Worm (Caenorhabditis elegans) whole organism, early embryonic: ENCODE data around the gene gly-1.
"Not testable (repeated sequence)": the region's sequence is repeated elsewhere in the genome, so short reads cannot be mapped to it uniquely, and the experiment has no call there.

Experiments
- B0310.2 ChIP-seq: sonication (generic microtip); optimal IDR thresholded peaks from 2 replicates; lab custom pipeline; 2016; ENCODE audit warnings: mild to moderate bottlenecking, missing genetic modification characterization, missing compliant biosample characterization
- F13C5.2 ChIP-seq: sonication (generic microtip); optimal IDR thresholded peaks from 2 replicates; lab custom pipeline; 2017; ENCODE audit warnings: mild to moderate bottlenecking, missing genetic modification characterization, inconsistent platforms, missing compliant biosample characterization
- aly-1 ChIP-seq: sonication (generic microtip); optimal IDR thresholded peaks from 2 replicates; lab custom pipeline; 2016; ENCODE audit warnings: missing genetic modification characterization, missing compliant biosample characterization
- ama-1 ChIP-seq: fragments of 150-350 bp; optimal IDR thresholded peaks from 2 replicates; lab custom pipeline; 2014
- ceh-13 ChIP-seq: fragments of 200-800 bp; sonication (Bioruptor generic); optimal IDR thresholded peaks from 2 replicates; lab custom pipeline; 2018; ENCODE audit warnings: mild to moderate bottlenecking, missing genetic modification characterization, missing compliant biosample characterization
- ceh-36 ChIP-seq: sonication (generic microtip); optimal IDR thresholded peaks from 2 replicates; lab custom pipeline; 2016; ENCODE audit warnings: missing genetic modification characterization, inconsistent platforms, missing compliant biosample characterization
- ets-7 ChIP-seq: sonication (generic microtip); optimal IDR thresholded peaks from 2 replicates; lab custom pipeline; 2016; ENCODE audit warnings: missing genotype, missing genetic modification characterization, missing compliant biosample characterization
- flt-1 ChIP-seq: fragments of 200-800 bp; sonication (Bioruptor generic); IDR thresholded peaks from 2 replicates; pipeline ENCODE4 v1.3.6; 2022; ENCODE audit warnings: missing genetic modification characterization, missing compliant biosample characterization
- hmbx-1 ChIP-seq: sonication (generic microtip); optimal IDR thresholded peaks from 2 replicates; lab custom pipeline; 2016; ENCODE audit warnings: mild to moderate bottlenecking, missing genetic modification characterization, missing compliant biosample characterization
- hmg-4 ChIP-seq: fragments of 200-800 bp; sonication (Bioruptor generic); optimal IDR thresholded peaks from 2 replicates; lab custom pipeline; 2018; ENCODE audit warnings: mild to moderate bottlenecking, missing genetic modification characterization, missing compliant biosample characterization
- hnd-1 ChIP-seq: sonication (generic microtip); optimal IDR thresholded peaks from 2 replicates; lab custom pipeline; 2016; ENCODE audit warnings: missing genetic modification characterization, missing compliant biosample characterization
- pes-1 ChIP-seq: fragments of 200-800 bp; sonication (Bioruptor generic); IDR thresholded peaks from 2 replicates; pipeline ENCODE4 v1.3.6; 2022; ENCODE audit warnings: missing genetic modification reagents, missing genetic modification characterization, missing compliant biosample characterization
- scrt-1 ChIP-seq: fragments of 200-800 bp; sonication (Bioruptor generic); IDR thresholded peaks from 2 replicates; pipeline ENCODE4 v1.3.6; 2022; ENCODE audit warnings: missing genetic modification characterization, missing compliant biosample characterization
- sea-1 ChIP-seq: fragments of 200-800 bp; sonication (Bioruptor generic); conservative IDR thresholded peaks from 2 replicates; pipeline ENCODE4 v1.3.6; 2022; ENCODE audit warnings: missing genetic modification characterization, missing compliant biosample characterization
- tbx-11 ChIP-seq: fragments of 200-800 bp; sonication (Bioruptor generic); IDR thresholded peaks from 2 replicates; pipeline ENCODE4 v1.3.6; 2022; ENCODE audit warnings: missing genetic modification characterization, missing compliant biosample characterization
- tbx-37 ChIP-seq: fragments of 200-800 bp; sonication (Bioruptor generic); conservative IDR thresholded peaks from 2 replicates; pipeline ENCODE4 v1.3.6; 2022; ENCODE audit warnings: missing genetic modification reagents, missing genetic modification characterization, missing compliant biosample characterization
- tra-4 ChIP-seq: sonication (generic microtip); optimal IDR thresholded peaks from 2 replicates; lab custom pipeline; 2017; ENCODE audit warnings: missing genetic modification characterization, missing compliant biosample characterization

Gene gly-1

ce11 chrII:10910219-10910618 is 8.2 kb upstream of the gly-1 start, which contains the start of gene sra-11:
TSS of gene sra-11 (minus strand) at chrII:10910319.
- TF ChIP-seq B0310.2 (tag; lab: Kevin White, UChicago) (no peak), hmg-4 (GFP tag; lab: Kevin White, UChicago) (no peak), scrt-1 (GFP tag; lab: Robert Waterston, UW) (no peak), ceh-36 (tag; lab: Kevin White, UChicago) (no peak), hmbx-1 (tag; lab: Kevin White, UChicago) (no peak), ama-1 (no peak), aly-1 (tag; lab: Kevin White, UChicago) (no peak), pes-1 (GFP tag; lab: Robert Waterston, UW) (no peak), ceh-13 (GFP tag; lab: Kevin White, UChicago) (no peak), tbx-37 (GFP tag; lab: Robert Waterston, UW) (no peak), hnd-1 (tag; lab: Kevin White, UChicago) (no peak), flt-1 (GFP tag; lab: Robert Waterston, UW) (no peak), F13C5.2 (tag; lab: Kevin White, UChicago) (no peak), sea-1 (GFP tag; lab: Robert Waterston, UW) (no peak), tbx-11 (GFP tag; lab: Robert Waterston, UW) (no peak), ets-7 (tag; lab: Kevin White, UChicago) (no peak)

- not testable (repeated sequence) for TF ChIP-seq tra-4, aly-1, hnd-1 (tag; lab: Kevin White, UChicago)
These were observed 2.4 kb upstream of the gly-1 start, which contains the start of gene sra-12 for ce11 chrII:10904379-10904778. TSS of gene sra-12 (minus strand) at chrII:10904479.

ce11 chrII:10898998-10899397 is 3.0 kb downstream of the gly-1 start:
- TF ChIP-seq hmbx-1 (tag; lab: Kevin White, UChicago) (no peak), scrt-1 (GFP tag; lab: Robert Waterston, UW) (no peak), hmg-4 (GFP tag; lab: Kevin White, UChicago) (no peak), tra-4 (tag; lab: Kevin White, UChicago) (no peak), B0310.2 (tag; lab: Kevin White, UChicago) (no peak), ama-1 (no peak), tbx-11 (GFP tag; lab: Robert Waterston, UW) (no peak), ets-7 (tag; lab: Kevin White, UChicago) (no peak), ceh-36 (tag; lab: Kevin White, UChicago) (no peak)

ce11 chrII:10895959-10896358 is 6.0 kb downstream of the gly-1 start:
- TF ChIP-seq F13C5.2 (tag; lab: Kevin White, UChicago) (no peak), hnd-1 (tag; lab: Kevin White, UChicago) (no peak), ets-7 (tag; lab: Kevin White, UChicago) (no peak), tbx-37 (GFP tag; lab: Robert Waterston, UW) (no peak), flt-1 (GFP tag; lab: Robert Waterston, UW) (no peak), tra-4 (tag; lab: Kevin White, UChicago) (no peak), scrt-1 (GFP tag; lab: Robert Waterston, UW) (no peak), aly-1 (tag; lab: Kevin White, UChicago) (no peak), hmbx-1 (tag; lab: Kevin White, UChicago) (no peak), B0310.2 (tag; lab: Kevin White, UChicago) (no peak), ceh-36 (tag; lab: Kevin White, UChicago) (no peak), pes-1 (GFP tag; lab: Robert Waterston, UW) (no peak), ceh-13 (GFP tag; lab: Kevin White, UChicago) (no peak), sea-1 (GFP tag; lab: Robert Waterston, UW) (no peak), hmg-4 (GFP tag; lab: Kevin White, UChicago) (no peak), tbx-11 (GFP tag; lab: Robert Waterston, UW) (no peak), ama-1 (no peak)

- TF ChIP-seq hnd-1 (tag; lab: Kevin White, UChicago): no peak
These were observed 7.0 kb downstream of the gly-1 start, which contains the start of gene sra-10 for ce11 chrII:10894996-10895395. TSS of gene sra-10 (minus strand) at chrII:10895096.

- no peak for TF ChIP-seq aly-1 (tag; lab: Kevin White, UChicago)
- TF ChIP-seq ceh-13 (GFP tag; lab: Kevin White, UChicago): no peak
- TF ChIP-seq flt-1 (GFP tag; lab: Robert Waterston, UW): no peak
- TF ChIP-seq hmbx-1 (tag; lab: Kevin White, UChicago): no peak
- no peak for TF ChIP-seq ama-1
- no peak for TF ChIP-seq B0310.2 (tag; lab: Kevin White, UChicago)
- no peak for TF ChIP-seq scrt-1 (GFP tag; lab: Robert Waterston, UW)
- no peak for TF ChIP-seq ceh-36 (tag; lab: Kevin White, UChicago)
These were observed 13.0 kb downstream of the gly-1 start, which contains the start of gene ptr-8 for ce11 chrII:10888979-10889378. TSS of gene ptr-8 (plus strand) at chrII:10889279.

- TF ChIP-seq hnd-1 (tag; lab: Kevin White, UChicago) (no peak), scrt-1 (GFP tag; lab: Robert Waterston, UW) (no peak), flt-1 (GFP tag; lab: Robert Waterston, UW) (no peak), tra-4 (tag; lab: Kevin White, UChicago) (no peak), hmbx-1 (tag; lab: Kevin White, UChicago) (no peak), ceh-13 (GFP tag; lab: Kevin White, UChicago) (no peak), aly-1 (tag; lab: Kevin White, UChicago) (no peak), ama-1 (no peak), tbx-11 (GFP tag; lab: Robert Waterston, UW) (no peak), ceh-36 (tag; lab: Kevin White, UChicago) (no peak), tbx-37 (GFP tag; lab: Robert Waterston, UW) (no peak), sea-1 (GFP tag; lab: Robert Waterston, UW) (no peak), F13C5.2 (tag; lab: Kevin White, UChicago) (no peak), B0310.2 (tag; lab: Kevin White, UChicago) (no peak), pes-1 (GFP tag; lab: Robert Waterston, UW) (no peak), ets-7 (tag; lab: Kevin White, UChicago) (no peak), hmg-4 (GFP tag; lab: Kevin White, UChicago) (no peak)
These were observed 14.9 kb downstream of the gly-1 start for ce11 chrII:10887097-10887496.
